Worm (Caenorhabditis elegans) whole organism, L4 larva: ENCODE results near the gene inx-11.

Experiments used
- ctbp-1 ChIP-seq: fragments of 200-800 bp; sonication (Bioruptor generic); IDR thresholded peaks from 2 replicates; pipeline ENCODE4 v1.3.6; 2022; ENCODE audit warnings: missing genetic modification reagents, missing genetic modification characterization, missing compliant biosample characterization
- gei-8 ChIP-seq: fragments of 200-800 bp; sonication (Bioruptor generic); optimal IDR thresholded peaks from 2 replicates; lab custom pipeline; 2018; ENCODE audit warnings: mild to moderate bottlenecking, missing genetic modification characterization, missing compliant biosample characterization
- nhr-11 ChIP-seq: fragments of 150-350 bp; optimal IDR thresholded peaks from 2 replicates; lab custom pipeline; 2014; ENCODE audit warnings: missing biosample characterization, missing genetic modification characterization
- nhr-48 ChIP-seq: sonication (generic microtip); optimal IDR thresholded peaks from 2 replicates; lab custom pipeline; 2016; ENCODE audit warnings: mild to moderate bottlenecking, missing genetic modification characterization, missing compliant biosample characterization

DNA sequence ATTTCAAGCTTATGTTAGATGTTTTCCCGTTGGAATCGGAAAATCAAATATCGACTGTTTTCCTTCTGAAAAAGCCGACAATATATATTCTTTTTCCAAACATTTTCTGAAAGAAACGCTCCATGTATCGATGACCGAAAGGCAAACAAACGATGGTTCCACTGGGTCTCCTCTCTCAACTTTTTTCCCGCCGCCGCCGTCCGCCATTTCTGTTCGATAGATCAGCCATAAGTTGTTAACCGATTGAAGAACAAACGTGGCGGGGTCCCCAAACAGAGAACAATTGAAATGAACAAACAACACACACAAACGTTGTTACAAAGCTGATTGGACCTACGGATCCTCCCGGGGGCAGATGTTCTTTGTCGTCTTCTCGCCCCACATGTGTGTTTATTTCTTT lies 20.4 kb upstream of the inx-11 start:
- TF ChIP-seq nhr-48 (no peak), ctbp-1 (GFP tag; lab: Robert Waterston, UW) (no peak), nhr-11 (tag; lab: Kevin White, UChicago) (no peak), gei-8 (GFP tag; lab: Kevin White, UChicago) (no peak)
